Worm (Caenorhabditis elegans): ENCODE data around the gene F58F6.5.

DNA sequence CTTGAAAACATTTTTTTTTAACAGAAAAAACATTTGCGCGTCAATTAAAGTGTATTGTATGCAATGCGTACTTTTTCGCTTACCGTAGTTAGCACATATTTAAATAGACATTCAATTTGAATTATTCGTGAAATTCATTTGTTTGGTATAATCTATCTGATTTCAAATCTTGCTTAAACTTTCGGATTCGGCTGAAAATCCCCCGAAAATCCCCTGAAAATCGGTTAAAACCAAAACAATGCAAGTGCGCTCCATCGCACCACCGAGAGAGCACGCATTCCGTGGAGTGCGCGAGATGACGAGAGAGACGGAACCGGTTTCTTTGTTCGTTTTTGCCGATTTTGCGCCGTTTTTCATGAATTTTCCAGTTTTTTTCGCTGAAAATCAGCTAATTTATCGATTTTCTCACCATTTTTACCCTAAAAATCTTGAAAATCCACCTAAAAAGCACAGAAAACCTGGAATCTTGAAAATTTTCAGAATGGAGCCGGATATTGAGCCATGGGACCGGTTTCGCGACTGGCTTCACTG is 14.7 kb upstream of the F58F6.5 start, which contains the start of gene F53H1.3:
- TF ChIP-seq him-1 (tag; optimal IDR thresholded peaks at IDR 0.05) (no peak), dao-5 (tag; optimal IDR thresholded peaks at IDR 0.05) (no peak)

All from whole organism, L4/young adult.